Fruit fly (Drosophila melanogaster) S2 (cell line): ENCODE data around the gene CG42335.

Source experiments
- CG8478 ChIP-seq: fragments of >200 bp; optimal IDR thresholded peaks from 2 replicates; lab custom pipeline; 2018
- CTCF ChIP-seq, 2 experiments: fragments of >200 bp; optimal IDR thresholded peaks; 2 replicates each; lab custom pipeline; 2018

Gene CG42335

DNA sequence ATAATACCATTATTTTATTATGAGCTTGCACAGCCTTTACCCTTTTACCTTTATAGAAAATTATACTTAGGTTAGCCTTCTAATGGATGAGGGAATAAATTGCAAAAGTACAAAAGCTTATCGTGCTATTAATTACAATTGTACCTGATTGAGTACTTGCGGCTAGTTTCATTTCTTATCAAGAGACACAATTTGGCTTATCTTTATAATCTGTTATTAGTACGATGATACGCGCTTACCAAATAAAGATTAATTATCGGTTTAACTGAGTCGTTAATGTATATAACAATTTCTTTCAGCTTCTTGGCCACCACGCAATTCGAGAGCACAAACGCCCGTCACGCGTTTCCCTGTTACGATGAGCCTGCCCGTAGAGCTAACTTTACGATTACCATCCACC lies 12.7 kb upstream of the CG42335 start:
- TF ChIP-seq CG8478 (lab: Kevin White, UChicago) (no peak), CTCF (optimal IDR thresholded peaks at IDR 0.05; lab: Kevin White, UChicago) (no peak)

dm6 chr3R:21748954-21749920 lies 9.3 kb upstream of the CG42335 start, which contains the start of gene CG31233:
TSS of gene CG31233 (plus strand) at chr3R:21749853.
- TF ChIP-seq CTCF (optimal IDR thresholded peaks at IDR 0.05; lab: Kevin White, UChicago) (no peak), CG8478 (lab: Kevin White, UChicago) (no peak)

DNA sequence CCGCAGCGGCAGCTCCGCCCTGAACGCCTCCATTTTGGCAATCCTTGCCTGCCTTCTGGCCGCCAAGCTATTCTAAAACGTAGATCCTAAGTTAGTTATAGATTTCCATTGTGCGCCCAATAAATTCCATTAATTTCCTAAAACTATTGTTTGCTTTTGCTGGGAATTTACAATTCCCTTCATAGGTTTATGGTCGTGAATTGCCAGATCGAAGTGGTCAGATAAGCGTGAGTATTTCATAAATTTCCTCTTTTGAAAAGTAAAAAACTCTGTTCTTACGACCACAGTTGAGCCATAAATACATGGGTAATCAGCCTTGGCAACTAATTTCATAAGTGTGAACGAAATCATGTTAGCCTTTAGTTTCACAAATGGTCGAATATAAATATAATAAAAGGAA lies 5.5 kb upstream of the CG42335 start:
- TF ChIP-seq CTCF (optimal IDR thresholded peaks at IDR 0.05; lab: Kevin White, UChicago) (no peak), CG8478 (lab: Kevin White, UChicago) (no peak)

DNA sequence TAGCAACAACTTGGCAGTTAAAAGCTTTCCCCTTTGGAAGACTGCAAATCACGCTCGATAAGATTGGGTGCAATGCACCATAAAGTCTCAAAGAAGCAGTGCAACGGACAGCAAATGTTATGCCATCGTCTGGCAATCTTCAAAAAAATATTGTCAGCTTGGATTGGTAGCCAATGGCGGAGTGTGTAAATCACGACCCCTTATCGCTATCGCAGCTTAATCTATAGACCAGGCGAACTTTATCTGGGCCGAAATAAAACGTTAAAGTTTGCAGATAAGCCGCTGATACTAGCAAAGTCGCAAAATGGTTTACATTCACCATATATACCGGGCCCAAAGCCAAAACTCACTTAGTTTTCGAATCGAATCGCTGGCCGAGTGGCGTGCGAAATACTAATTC lies 4.6 kb upstream of the CG42335 start, which contains the start of gene CG31198:
CG31198 (plus strand) TSS at position 351 of the 400 bp plus-strand sequence.
- TF ChIP-seq CTCF (optimal IDR thresholded peaks at IDR 0.05; lab: Kevin White, UChicago), result no peak
- TF ChIP-seq CG8478 (lab: Kevin White, UChicago), result no peak

dm6 chr3R:21757550-21757949 lies 1.0 kb upstream of the CG42335 start:
- no peak for TF ChIP-seq CTCF (optimal IDR thresholded peaks at IDR 0.05; lab: Kevin White, UChicago)
- TF ChIP-seq CG8478 (lab: Kevin White, UChicago), result no peak

DNA sequence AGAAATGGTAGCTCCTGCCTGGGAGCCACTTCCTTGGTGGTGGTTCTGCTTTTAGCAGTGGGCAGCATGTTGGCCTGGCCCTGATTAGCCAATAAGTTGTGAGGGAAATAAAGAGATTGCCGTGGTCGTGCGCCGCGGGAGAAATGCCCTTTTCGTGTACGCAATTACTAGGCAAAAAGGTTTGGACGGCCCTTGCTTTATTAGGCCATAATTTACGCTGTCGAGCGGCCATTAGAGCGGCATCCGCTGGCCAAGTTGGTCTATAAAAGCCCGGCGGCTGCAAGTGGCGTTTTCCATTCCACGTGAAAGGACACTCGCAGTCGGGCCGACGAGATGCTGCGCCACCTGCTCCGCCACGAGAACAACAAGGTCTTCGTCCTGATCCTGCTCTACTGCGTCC lies 10.7 kb downstream of the CG42335 start, which contains the start of gene Burs:
Burs (plus strand) TSS at position 301 of the 400 bp plus-strand sequence.
- no peak for TF ChIP-seq CTCF (optimal IDR thresholded peaks at IDR 0.05; lab: Kevin White, UChicago)
- TF ChIP-seq CG8478 (lab: Kevin White, UChicago), result no peak

DNA sequence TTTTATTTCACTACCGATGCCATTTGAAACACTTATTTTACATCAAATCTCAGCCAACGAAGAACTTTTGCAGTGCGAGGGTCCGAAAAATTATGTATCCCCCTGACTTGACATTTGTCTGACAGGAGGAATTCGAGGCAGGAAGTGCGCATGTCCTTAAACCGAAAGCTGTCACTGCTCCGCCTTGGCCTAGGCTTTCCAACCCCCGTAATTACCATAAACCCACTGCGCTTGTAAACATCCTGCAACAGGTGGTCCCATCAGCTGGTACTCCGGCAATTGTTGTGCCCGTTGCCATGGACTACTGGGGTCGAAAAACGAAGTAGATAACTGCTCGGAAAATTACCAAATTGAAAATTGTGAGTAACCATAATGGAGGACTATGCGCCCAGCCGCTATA lies 17.2 kb downstream of the CG42335 start, which contains the start of the genes GABA-B-R2 and CG6800:
GABA-B-R2 (minus strand) TSS at position 75 of the 400 bp plus-strand sequence.
CG6800 (plus strand) TSS at position 373 of the 400 bp plus-strand sequence.
- TF ChIP-seq CG8478 (lab: Kevin White, UChicago) (no peak), CTCF (optimal IDR thresholded peaks at IDR 0.05; lab: Kevin White, UChicago) (no peak)

DNA sequence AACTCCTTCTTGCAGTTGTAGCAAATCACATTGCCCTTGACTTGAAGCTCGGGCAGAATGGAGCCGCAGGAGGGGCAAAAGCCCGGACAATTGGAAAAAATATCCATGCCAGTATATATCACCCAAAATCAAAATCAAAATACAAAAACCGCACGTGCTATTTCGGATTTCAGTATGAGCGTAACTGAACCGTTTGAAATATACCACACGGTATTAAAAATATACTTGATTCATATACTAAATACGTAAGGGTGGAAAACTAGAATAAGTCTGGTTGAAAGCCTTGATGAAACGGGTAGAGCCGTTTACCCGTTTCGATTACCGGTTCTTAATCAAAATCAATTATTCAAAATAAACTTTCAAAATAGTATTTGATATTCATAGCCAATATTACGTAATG lies 19.1 kb downstream of the CG42335 start, which contains the start of gene Polr1H:
Polr1H (minus strand) TSS at position 188 of the 400 bp plus-strand sequence.
- TF ChIP-seq CG8478 (lab: Kevin White, UChicago), result no peak
- TF ChIP-seq CTCF (optimal IDR thresholded peaks at IDR 0.05; lab: Kevin White, UChicago), result peak in 1 of 2 experiments; percentile 41

- TF ChIP-seq CG8478 (lab: Kevin White, UChicago) (no peak), CTCF (optimal IDR thresholded peaks at IDR 0.05; lab: Kevin White, UChicago) (no peak)
Measured at dm6 chr3R:21780086-21780485, 21.5 kb downstream of the CG42335 start.

DNA sequence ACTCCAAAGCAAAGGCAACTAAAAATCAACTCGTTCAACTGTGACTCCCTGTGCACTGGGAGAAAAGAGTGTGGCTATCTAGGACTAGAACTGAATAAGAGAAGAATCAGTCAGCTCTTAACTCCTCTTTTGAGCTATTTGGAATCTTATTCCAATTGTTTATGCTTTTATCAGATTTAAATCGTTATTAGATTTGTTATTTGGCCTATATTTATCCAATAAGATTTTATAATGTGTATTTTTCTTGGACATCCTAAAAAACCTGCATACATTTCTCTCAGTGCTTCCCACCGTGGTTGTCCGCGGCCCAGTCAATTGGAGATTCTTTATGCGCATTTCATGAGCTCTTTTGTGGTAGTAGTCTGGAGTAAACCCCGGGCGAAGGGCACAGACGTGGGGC lies 22.9 kb downstream of the CG42335 start:
- TF ChIP-seq CG8478 (lab: Kevin White, UChicago) (no peak), CTCF (optimal IDR thresholded peaks at IDR 0.05; lab: Kevin White, UChicago) (no peak)

DNA sequence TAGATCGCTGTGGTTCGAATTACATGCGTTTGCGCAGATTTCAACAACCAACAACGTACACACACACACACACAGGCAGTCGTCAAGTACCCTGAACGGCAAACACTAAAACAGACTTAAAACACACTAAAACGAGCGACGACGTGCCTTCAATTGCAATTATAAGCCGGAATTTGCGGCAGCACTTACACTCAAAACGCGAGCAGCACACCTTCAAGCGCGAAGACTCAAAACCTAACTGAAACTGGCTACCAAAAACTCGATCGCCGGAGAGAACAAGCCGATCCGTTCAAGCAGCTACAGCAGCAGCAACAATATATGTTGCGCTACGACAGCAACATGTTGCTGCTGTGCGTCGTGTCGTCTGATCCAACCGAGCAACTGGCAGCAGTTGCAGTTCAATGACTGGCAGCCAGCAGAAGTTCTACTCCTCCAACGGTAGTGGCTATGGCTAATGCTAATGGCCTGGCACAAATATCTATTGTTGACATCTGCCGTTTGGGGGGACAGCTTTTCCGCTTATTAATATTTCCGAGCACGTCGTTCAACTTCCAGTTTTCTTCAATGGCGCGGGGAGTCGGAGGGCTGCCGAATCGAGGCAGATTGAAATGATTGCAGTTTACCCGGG lies 23.8 kb downstream of the CG42335 start, which contains the start of gene tsl:
tsl (minus strand) TSS at position 242 of the 628 bp plus-strand sequence.
- TF ChIP-seq CG8478 (lab: Kevin White, UChicago) (no peak), CTCF (optimal IDR thresholded peaks at IDR 0.05; lab: Kevin White, UChicago) (no peak)

dm6 chr3R:21790392-21790791 lies 31.8 kb downstream of the CG42335 start:
- TF ChIP-seq CTCF (optimal IDR thresholded peaks at IDR 0.05; lab: Kevin White, UChicago), result no peak

- TF ChIP-seq CTCF (optimal IDR thresholded peaks at IDR 0.05; lab: Kevin White, UChicago) (no peak), CG8478 (lab: Kevin White, UChicago) (no peak)
Measured at dm6 chr3R:21793760-21794159, 35.2 kb downstream of the CG42335 start.

dm6 chr3R:21807264-21807663 lies 48.7 kb downstream of the CG42335 start:
- TF ChIP-seq CTCF (optimal IDR thresholded peaks at IDR 0.05; lab: Kevin White, UChicago) (no peak), CG8478 (lab: Kevin White, UChicago) (no peak)
